Fruit fly (Drosophila melanogaster) whole organism, embryonic: ENCODE measurements around the gene CG10435.

Experiments
- Blimp-1 ChIP-seq: fragments of 200-800 bp; sonication (Bioruptor generic); optimal IDR thresholded peaks from 3 replicates; lab custom pipeline; 2018; ENCODE audit warnings: missing biosample characterization, missing genetic modification characterization, mild to moderate bottlenecking, moderate library complexity, missing genetic modification reagents
- CG1024 ChIP-seq: fragments of 200-800 bp; sonication (Bioruptor generic); IDR thresholded peaks from 2 replicates; pipeline ENCODE4 v1.3.6; 2022; ENCODE audit warnings: missing biosample characterization, missing genetic modification characterization
- CG10431 ChIP-seq: fragments of 200-800 bp; sonication (Bioruptor generic); optimal IDR thresholded peaks from 3 replicates; lab custom pipeline; 2018; ENCODE audit warnings: missing biosample characterization, mild to moderate bottlenecking, missing genetic modification characterization
- CG11398 ChIP-seq: fragments of 200-800 bp; sonication (Bioruptor generic); optimal IDR thresholded peaks from 2 replicates; lab custom pipeline; 2016; ENCODE audit warnings: missing biosample characterization, missing genetic modification characterization
- CG11456 ChIP-seq: fragments of 200-800 bp; sonication (Bioruptor generic); IDR thresholded peaks from 3 replicates; pipeline ENCODE4 v1.3.6; 2022; ENCODE audit warnings: missing biosample characterization, missing genetic modification characterization
- CG12155 ChIP-seq: fragments of 200-800 bp; sonication (Bioruptor generic); optimal IDR thresholded peaks from 3 replicates; lab custom pipeline; 2016; ENCODE audit warnings: missing biosample characterization, missing genetic modification characterization
- CG13624 ChIP-seq: fragments of 200-800 bp; sonication (Bioruptor generic); optimal IDR thresholded peaks from 2 replicates; lab custom pipeline; 2016; ENCODE audit warnings: missing biosample characterization, missing genetic modification characterization
- CG15073 ChIP-seq: fragments of 200-800 bp; sonication (Bioruptor generic); optimal IDR thresholded peaks from 2 replicates; lab custom pipeline; 2016; ENCODE audit warnings: missing biosample characterization, missing genetic modification characterization
- CG17385 ChIP-seq: fragments of 200-800 bp; sonication (Bioruptor generic); optimal IDR thresholded peaks from 3 replicates; lab custom pipeline; 2018; ENCODE audit warnings: missing biosample characterization, mild to moderate bottlenecking, missing genetic modification characterization
- CG17568 ChIP-seq: fragments of 200-800 bp; sonication (Bioruptor generic); optimal IDR thresholded peaks from 2 replicates; lab custom pipeline; 2018; ENCODE audit warnings: missing biosample characterization, mild to moderate bottlenecking, missing genetic modification characterization, moderate library complexity
- CG17829 ChIP-seq: fragments of 200-800 bp; optimal IDR thresholded peaks from 2 replicates; lab custom pipeline; 2019; ENCODE audit warnings: missing biosample characterization, mild to moderate bottlenecking, missing genetic modification characterization, moderate library complexity
- CG17912 ChIP-seq: fragments of 200-800 bp; sonication (Bioruptor generic); optimal IDR thresholded peaks from 2 replicates; lab custom pipeline; 2018; ENCODE audit warnings: missing biosample characterization, mild to moderate bottlenecking, missing genetic modification characterization
- CG3065 ChIP-seq: fragments of 200-800 bp; sonication (Bioruptor generic); optimal IDR thresholded peaks from 2 replicates; lab custom pipeline; 2016; ENCODE audit warnings: missing biosample characterization, missing genetic modification characterization
- CG3726 ChIP-seq: fragments of 200-800 bp; sonication (Bioruptor generic); IDR thresholded peaks from 3 replicates; pipeline ENCODE4, ENCODE4 v1.3.6; 2022; ENCODE audit warnings: missing biosample characterization, missing genetic modification characterization
- CG3838 ChIP-seq: fragments of 200-800 bp; sonication (Bioruptor generic); optimal IDR thresholded peaks from 3 replicates; lab custom pipeline; 2016; ENCODE audit warnings: missing biosample characterization, missing genetic modification characterization
- CG3847 ChIP-seq: fragments of 200-800 bp; sonication (Bioruptor generic); IDR thresholded peaks from 2 replicates; pipeline ENCODE4 v1.3.6; 2022; ENCODE audit warnings: missing biosample characterization, missing genetic modification characterization
- CG3995 ChIP-seq: fragments of 200-800 bp; sonication (Bioruptor generic); optimal IDR thresholded peaks from 3 replicates; lab custom pipeline; 2016; ENCODE audit warnings: missing biosample characterization, missing genetic modification characterization
- CG4820 ChIP-seq: fragments of 200-800 bp; sonication (Bioruptor generic); optimal IDR thresholded peaks from 3 replicates; lab custom pipeline; 2016; ENCODE audit warnings: missing biosample characterization, missing genetic modification characterization
- CG6175 ChIP-seq: fragments of 200-800 bp; sonication (Bioruptor generic); IDR thresholded peaks from 3 replicates; pipeline ENCODE4 v1.3.6; 2022; ENCODE audit warnings: missing biosample characterization, missing genetic modification characterization
- CG6272 ChIP-seq: fragments of 200-800 bp; sonication (Bioruptor generic); IDR thresholded peaks from 2 replicates; pipeline ENCODE4 v1.3.6; 2022; ENCODE audit warnings: missing biosample characterization, missing genetic modification characterization
- CG6791 ChIP-seq: fragments of 200-800 bp; sonication (Bioruptor generic); IDR thresholded peaks from 3 replicates; pipeline ENCODE4 v1.3.6; 2022; ENCODE audit warnings: missing biosample characterization, missing genetic modification characterization; ENCODE audit not compliant: partially characterized antibody
- CG8388 ChIP-seq: fragments of 200-800 bp; sonication (Bioruptor generic); optimal IDR thresholded peaks from 2 replicates; lab custom pipeline; 2019; ENCODE audit warnings: missing biosample characterization, mild to moderate bottlenecking, missing genetic modification characterization, moderate library complexity
- Chrac-16 ChIP-seq: fragments of 200-800 bp; sonication (Bioruptor generic); optimal IDR thresholded peaks from 3 replicates; lab custom pipeline; 2016; ENCODE audit warnings: missing biosample characterization, missing genetic modification characterization
- CrebB ChIP-seq: fragments of 200-800 bp; sonication (Bioruptor generic); optimal IDR thresholded peaks from 3 replicates; lab custom pipeline; 2018; ENCODE audit warnings: missing biosample characterization, mild to moderate bottlenecking, missing genetic modification characterization
- Dip2 ChIP-seq: fragments of 200-800 bp; sonication (Bioruptor generic); IDR thresholded peaks from 2 replicates; pipeline ENCODE4 v1.3.6; 2022; ENCODE audit warnings: missing biosample characterization, missing genetic modification characterization
- Dref ChIP-seq: fragments of 200-800 bp; sonication (Bioruptor generic); IDR thresholded peaks from 2 replicates; pipeline ENCODE4 v1.3.6; 2022; ENCODE audit warnings: missing biosample characterization, missing genetic modification characterization
- Fer2 ChIP-seq: fragments of 200-800 bp; sonication (Bioruptor generic); optimal IDR thresholded peaks from 2 replicates; lab custom pipeline; 2018; ENCODE audit warnings: missing biosample characterization, mild to moderate bottlenecking, missing genetic modification characterization, moderate library complexity
- Gsc ChIP-seq: fragments of 200-800 bp; sonication (Bioruptor generic); IDR thresholded peaks from 2 replicates; pipeline ENCODE4 v1.3.6; 2022; ENCODE audit warnings: missing biosample characterization, missing genetic modification characterization
- Hr39 ChIP-seq: fragments of >200 bp; optimal IDR thresholded peaks from 2 replicates; lab custom pipeline; 2017
- MESR4 ChIP-seq: fragments of 200-800 bp; sonication (Bioruptor generic); optimal IDR thresholded peaks from 2 replicates; lab custom pipeline; 2018; ENCODE audit warnings: missing biosample characterization, mild to moderate bottlenecking, missing genetic modification characterization, moderate library complexity
- Scr ChIP-seq: fragments of 200-800 bp; sonication (Bioruptor generic); IDR thresholded peaks from 2 replicates; pipeline ENCODE4 v1.3.6; 2022; ENCODE audit warnings: missing biosample characterization, missing genetic modification characterization; ENCODE audit not compliant: partially characterized antibody
- Sin3A ChIP-seq: fragments of >200 bp; optimal IDR thresholded peaks from 2 replicates; lab custom pipeline; 2018
- Sox100B ChIP-seq: fragments of 200-800 bp; sonication (Bioruptor generic); optimal IDR thresholded peaks from 3 replicates; lab custom pipeline; 2018; ENCODE audit warnings: missing biosample characterization, mild to moderate bottlenecking, missing genetic modification characterization
- Usf ChIP-seq: fragments of 200-800 bp; sonication (Bioruptor generic); optimal IDR thresholded peaks from 2 replicates; lab custom pipeline; 2017; ENCODE audit warnings: missing genotype, missing biosample characterization, missing genetic modification characterization
- amos ChIP-seq: fragments of 200-800 bp; sonication (Bioruptor generic); IDR thresholded peaks from 2 replicates; pipeline ENCODE4 v1.3.6; 2022; ENCODE audit warnings: missing biosample characterization, missing genetic modification characterization; ENCODE audit not compliant: partially characterized antibody
- ash1 ChIP-seq: fragments of 200-800 bp; sonication (Bioruptor generic); optimal IDR thresholded peaks from 2 replicates; lab custom pipeline; 2018; ENCODE audit warnings: missing biosample characterization, mild to moderate bottlenecking, missing genetic modification characterization
- bbx ChIP-seq: fragments of 200-800 bp; sonication (Bioruptor generic); IDR thresholded peaks from 2 replicates; pipeline ENCODE4 v1.3.6; 2022; ENCODE audit warnings: missing biosample characterization, missing genetic modification characterization; ENCODE audit not compliant: partially characterized antibody
- bcd ChIP-seq: fragments of 200-800 bp; sonication (Bioruptor generic); optimal IDR thresholded peaks from 2 replicates; lab custom pipeline; 2017; ENCODE audit warnings: missing biosample characterization, mild to moderate bottlenecking, missing genetic modification characterization
- cad ChIP-seq: fragments of >200 bp; optimal IDR thresholded peaks from 2 replicates; lab custom pipeline; 2017; ENCODE audit warnings: missing biosample characterization, missing genetic modification characterization
- dmrt11E ChIP-seq: fragments of 200-800 bp; sonication (Bioruptor generic); optimal IDR thresholded peaks from 3 replicates; lab custom pipeline; 2018; ENCODE audit warnings: missing biosample characterization, mild to moderate bottlenecking, missing genetic modification characterization, moderate library complexity
- ems ChIP-seq: fragments of 200-800 bp; sonication (Bioruptor generic); optimal IDR thresholded peaks from 3 replicates; lab custom pipeline; 2016; ENCODE audit warnings: missing biosample characterization, missing genetic modification characterization
- eve ChIP-seq, 2 experiments: fragments of >200 bp; optimal IDR thresholded peaks; 2 replicates each; lab custom pipeline; 2017; ENCODE audit warnings: missing biosample characterization in 2 of 2, missing genetic modification characterization in 2 of 2
- gem ChIP-seq: fragments of 200-800 bp; sonication (Bioruptor generic); optimal IDR thresholded peaks from 2 replicates; lab custom pipeline; 2019; ENCODE audit warnings: missing biosample characterization, mild to moderate bottlenecking, missing genetic modification characterization, moderate library complexity
- gfzf ChIP-seq: fragments of 200-800 bp; sonication (Bioruptor generic); optimal IDR thresholded peaks from 2 replicates; lab custom pipeline; 2016; ENCODE audit warnings: missing biosample characterization, mild to moderate bottlenecking, missing genetic modification characterization, moderate library complexity
- kni ChIP-seq: fragments of 200-800 bp; sonication (Bioruptor generic); optimal IDR thresholded peaks from 3 replicates; lab custom pipeline; 2017; ENCODE audit warnings: mild to moderate bottlenecking, missing biosample characterization, missing genetic modification reagents, missing genetic modification characterization
- lilli ChIP-seq: fragments of 200-800 bp; sonication (Bioruptor generic); optimal IDR thresholded peaks from 3 replicates; lab custom pipeline; 2016; ENCODE audit warnings: missing biosample characterization, missing genetic modification characterization
- nmo ChIP-seq: fragments of 200-800 bp; sonication (Bioruptor generic); optimal IDR thresholded peaks from 2 replicates; lab custom pipeline; 2018; ENCODE audit warnings: missing biosample characterization, mild to moderate bottlenecking, missing genetic modification characterization, moderate library complexity
- salm ChIP-seq: fragments of 200-800 bp; sonication (Bioruptor generic); optimal IDR thresholded peaks from 2 replicates; lab custom pipeline; 2018; ENCODE audit warnings: missing biosample characterization, mild to moderate bottlenecking, missing genetic modification characterization
- slou ChIP-seq: fragments of 200-800 bp; sonication (Bioruptor generic); optimal IDR thresholded peaks from 3 replicates; lab custom pipeline; 2016; ENCODE audit warnings: missing biosample characterization, missing genetic modification characterization
- zfh1 ChIP-seq: fragments of 200-800 bp; sonication (Bioruptor generic); IDR thresholded peaks from 3 replicates; pipeline ENCODE4 v1.3.6; 2022; ENCODE audit warnings: missing biosample characterization, missing genetic modification characterization
- zfh2 ChIP-seq: fragments of 200-800 bp; sonication (Bioruptor generic); optimal IDR thresholded peaks from 2 replicates; lab custom pipeline; 2016; ENCODE audit warnings: missing biosample characterization, missing genetic modification characterization

Gene CG10435

dm6 chr3R:8009080-8009620 lies 3.9 kb downstream of the CG10435 start, which contains the start of the genes CG11052 and CG3223 (continued):
- TF ChIP-seq Dref (peak; percentile 68), CG3995 (peak; percentile 76), eve (GFP tag; optimal IDR thresholded peaks at IDR 0.05; lab: Kevin White, UChicago) (no peak), CG17568 (GFP tag; lab: Kevin White, UChicago) (no peak), gfzf (GFP tag; lab: Kevin White, UChicago) (peak; percentile 49), CG3847 (GFP tag; lab: Robert Waterston, UW) (peak; percentile 13; the same call in 1 of the 2 replicates), Fer2 (tag; lab: Kevin White, UChicago) (no peak), CG6272 (GFP tag; lab: Robert Waterston, UW) (no peak), ems (GFP tag; lab: Kevin White, UChicago) (no peak), CG4820 (GFP tag; lab: Kevin White, UChicago) (no peak), lilli (peak; percentile 25), CG12155 (GFP tag; lab: Kevin White, UChicago) (peak; percentile 4), CG1024 (no peak), Scr (GFP tag; lab: Robert Waterston, UW) (peak; percentile 59), CG17385 (GFP tag; lab: Kevin White, UChicago) (peak; percentile 15), Sox100B (no peak), CG17912 (GFP tag; lab: Kevin White, UChicago) (no peak), bcd (GFP tag; lab: Kevin White, UChicago) (no peak), dmrt11E (tag; lab: Kevin White, UChicago) (no peak), CG11398 (GFP tag; lab: Kevin White, UChicago) (no peak), Gsc (GFP tag; lab: Robert Waterston, UW) (no peak), CrebB (tag; lab: Kevin White, UChicago) (no peak), CG17829 (tag; lab: Kevin White, UChicago) (peak; percentile 16), salm (peak; percentile 11), CG13624 (GFP tag; lab: Kevin White, UChicago) (peak; percentile 37), gem (no peak), bbx (no peak; the same call in 1 of the 2 replicates), Hr39 (no peak), amos (GFP tag; lab: Robert Waterston, UW) (peak; percentile 58; the same call in 1 of the 2 replicates), Usf (no peak), slou (GFP tag; lab: Kevin White, UChicago) (no peak), Blimp-1 (no peak), CG6175 (GFP tag; lab: Robert Waterston, UW) (no peak), CG3726 (GFP tag; lab: Robert Waterston, UW) (no peak), Sin3A (lab: Kevin White, UChicago) (peak; percentile 54), CG10431 (GFP tag; lab: Kevin White, UChicago) (peak; percentile 17), Chrac-16 (GFP tag; lab: Kevin White, UChicago) (no peak), MESR4 (GFP tag; lab: Kevin White, UChicago) (peak; percentile 70), CG11456 (GFP tag; lab: Robert Waterston, UW) (no peak), nmo (peak; percentile 21), kni (peak; percentile 21), CG3838 (GFP tag; lab: Kevin White, UChicago) (no peak), zfh2 (GFP tag; lab: Kevin White, UChicago) (peak; percentile 31), CG8388 (GFP tag; lab: Kevin White, UChicago) (no peak), CG6791 (GFP tag; lab: Robert Waterston, UW) (0 out of 3 replicates have a peak, but pooled peaks have one; percentile 22), CG15073 (GFP tag; lab: Kevin White, UChicago) (no peak), Dip2 (GFP tag; lab: Robert Waterston, UW) (no peak), cad (GFP tag; lab: Kevin White, UChicago) (peak; percentile 66), CG3065 (GFP tag; lab: Kevin White, UChicago) (no peak), zfh1 (0 out of 3 replicates have a peak, but pooled peaks have one; percentile 27), ash1 (GFP tag; lab: Kevin White, UChicago) (no peak)
